Worm (Caenorhabditis elegans) whole organism, L4 larva: ENCODE results near the gene twk-36.

Experiments
- mdl-1 ChIP-seq, 2 experiments: fragments of 150-350 bp in 1 of 2; sonication (generic microtip) in 1 of 2; optimal IDR thresholded peaks; 2 replicates each; lab custom pipeline; 2014 to 2017; ENCODE audit warnings: missing biosample characterization in 2 of 2, missing genetic modification characterization in 2 of 2
- nhr-41 ChIP-seq: fragments of 200-800 bp; sonication (Bioruptor generic); IDR thresholded peaks from 2 replicates; pipeline ENCODE4 v1.3.6; 2022; ENCODE audit warnings: missing genetic modification reagents, missing genetic modification characterization, missing compliant biosample characterization
- nhr-77 ChIP-seq: fragments of 150-350 bp; optimal IDR thresholded peaks from 2 replicates; lab custom pipeline; 2014; ENCODE audit warnings: missing biosample characterization, missing genetic modification characterization
- skn-1 ChIP-seq: fragments of 150-350 bp; optimal IDR thresholded peaks from 2 replicates; lab custom pipeline; 2014; ENCODE audit warnings: missing biosample characterization, missing genetic modification characterization

DNA sequence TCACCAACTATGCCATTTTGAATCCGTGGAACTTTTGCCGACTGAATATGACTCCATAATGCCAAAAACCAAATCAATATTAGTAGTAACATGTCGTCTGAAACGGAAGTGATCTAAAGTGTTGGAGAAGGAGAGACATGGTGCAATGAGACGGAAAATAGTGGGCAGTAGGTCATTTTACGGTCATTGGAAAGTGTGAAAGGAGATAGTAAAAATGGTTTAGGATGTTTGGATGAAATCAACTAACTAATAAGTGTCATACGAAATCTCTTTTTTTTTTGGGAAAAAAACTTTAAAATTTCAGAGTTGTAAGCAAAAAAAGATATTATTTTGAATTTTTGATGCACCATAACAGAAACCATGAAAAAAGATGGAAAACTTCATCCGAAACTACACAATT lies 7.1 kb downstream of the twk-36 start, which contains the start of gene cutl-4:
- TF ChIP-seq nhr-77 (tag; lab: Kevin White, UChicago) (no peak), skn-1 (no peak), mdl-1 (tag; optimal IDR thresholded peaks at IDR 0.05; lab: Kevin White, UChicago) (no peak), nhr-41 (no peak)
